Fruit fly (Drosophila melanogaster) whole organism, prepupa: ENCODE measurements around the gene CG9903.

Source experiments
- Blimp-1 ChIP-seq: fragments of 200-800 bp; sonication (Bioruptor generic); optimal IDR thresholded peaks from 3 replicates; lab custom pipeline; 2017; ENCODE audit warnings: missing biosample characterization, missing genetic modification characterization, mild to moderate bottlenecking, moderate library complexity, missing genetic modification reagents
- CG11762 ChIP-seq: fragments of 200-800 bp; sonication (Bioruptor generic); optimal IDR thresholded peaks from 3 replicates; lab custom pipeline; 2016; ENCODE audit warnings: missing biosample characterization, missing genetic modification characterization; ENCODE audit not compliant: insufficient read depth
- CG3032 ChIP-seq: fragments of 200-800 bp; optimal IDR thresholded peaks from 2 replicates; lab custom pipeline; 2019; ENCODE audit warnings: missing biosample characterization, mild to moderate bottlenecking, missing genetic modification characterization, moderate library complexity
- CG34406 ChIP-seq: fragments of 200-800 bp; sonication (Bioruptor generic); optimal IDR thresholded peaks from 3 replicates; lab custom pipeline; 2016; ENCODE audit warnings: missing biosample characterization, missing genetic modification characterization
- Sox102F ChIP-seq: fragments of 200-800 bp; sonication (Bioruptor generic); optimal IDR thresholded peaks from 2 replicates; lab custom pipeline; 2016; ENCODE audit warnings: missing biosample characterization, mild to moderate bottlenecking, missing genetic modification characterization
- achi ChIP-seq: fragments of 200-800 bp; sonication (Bioruptor generic); optimal IDR thresholded peaks from 3 replicates; lab custom pipeline; 2016; ENCODE audit warnings: missing biosample characterization, missing genetic modification characterization
- fkh ChIP-seq: fragments of 200-800 bp; sonication (Bioruptor generic); optimal IDR thresholded peaks from 3 replicates; lab custom pipeline; 2017; ENCODE audit warnings: missing biosample characterization, mild to moderate bottlenecking, missing genetic modification characterization, moderate library complexity
- vri ChIP-seq: fragments of 200-800 bp; sonication (Bioruptor generic); optimal IDR thresholded peaks from 3 replicates; lab custom pipeline; 2016; ENCODE audit warnings: missing biosample characterization, mild to moderate bottlenecking, missing genetic modification characterization

DNA sequence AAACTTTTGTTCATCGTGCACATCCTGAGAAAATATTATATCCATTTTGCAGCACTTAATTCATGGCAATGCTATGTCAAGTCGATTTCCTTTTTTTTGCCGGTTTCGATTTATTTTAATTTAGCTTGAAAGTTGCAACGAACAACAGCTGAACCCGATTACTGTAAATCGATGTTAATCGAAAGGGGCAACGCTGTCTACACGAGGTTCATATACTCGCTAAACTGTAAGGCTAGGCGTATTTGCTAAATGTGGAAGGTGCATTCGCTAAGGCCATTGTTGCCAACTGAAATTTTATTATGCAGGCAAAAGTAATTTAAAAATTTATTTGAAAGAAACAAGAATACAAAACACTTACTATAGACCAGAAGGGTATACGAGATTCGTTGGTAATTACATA, 6.7 kb upstream of the CG9903 start, which contains the start of gene CG9902:
- no peak for TF ChIP-seq CG34406 (GFP tag; lab: Kevin White, UChicago)
- no peak for TF ChIP-seq CG11762
- TF ChIP-seq achi (GFP tag; lab: Kevin White, UChicago) = no peak
- TF ChIP-seq Sox102F (GFP tag; lab: Kevin White, UChicago) = no peak
- TF ChIP-seq Blimp-1 (GFP tag; lab: Kevin White, UChicago) = no peak
- TF ChIP-seq CG3032 (tag; lab: Kevin White, UChicago) = no peak
- no peak for TF ChIP-seq fkh (GFP tag; lab: Kevin White, UChicago)
- no peak for TF ChIP-seq vri (GFP tag; lab: Kevin White, UChicago)
